Worm (Caenorhabditis elegans): ENCODE results near the gene T25B6.4.

DNA sequence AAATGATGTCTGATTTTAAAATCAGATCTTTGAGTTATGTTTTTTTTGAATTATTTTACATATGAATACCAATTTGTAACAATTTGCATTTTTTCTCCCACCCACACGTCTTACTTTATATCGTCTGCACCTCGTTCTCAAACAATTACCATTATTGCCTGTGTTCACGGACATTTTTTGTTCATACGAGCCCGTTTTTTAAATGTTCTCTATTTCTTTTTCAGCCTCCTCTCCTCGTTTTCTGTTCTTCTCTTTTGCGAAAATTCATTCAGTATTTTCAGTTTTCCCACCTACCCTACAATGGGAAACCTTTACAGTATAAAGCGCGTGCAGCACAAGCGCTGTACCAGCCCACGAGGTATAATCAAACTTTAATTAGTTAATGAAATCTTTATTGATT lies 30.4 kb downstream of the T25B6.4 start, which contains the start of gene prdm-14:
- TF ChIP-seq C16A3.4 (tag; optimal IDR thresholded peaks at IDR 0.05) (no peak), lin-14 (GFP tag; optimal IDR thresholded peaks at IDR 0.05) (no peak), mdl-1 (tag; optimal IDR thresholded peaks at IDR 0.05) (no peak), egl-27 (tag; optimal IDR thresholded peaks at IDR 0.05) (no peak), nhr-237 (tag; optimal IDR thresholded peaks at IDR 0.05) (no peak), aly-2 (tag; optimal IDR thresholded peaks at IDR 0.05) (no peak)

Data from whole organism, L1 larva.